Worm (Caenorhabditis elegans): Measurements from ENCODE around the gene T04C9.2.

The T04C9.2 gene

DNA sequence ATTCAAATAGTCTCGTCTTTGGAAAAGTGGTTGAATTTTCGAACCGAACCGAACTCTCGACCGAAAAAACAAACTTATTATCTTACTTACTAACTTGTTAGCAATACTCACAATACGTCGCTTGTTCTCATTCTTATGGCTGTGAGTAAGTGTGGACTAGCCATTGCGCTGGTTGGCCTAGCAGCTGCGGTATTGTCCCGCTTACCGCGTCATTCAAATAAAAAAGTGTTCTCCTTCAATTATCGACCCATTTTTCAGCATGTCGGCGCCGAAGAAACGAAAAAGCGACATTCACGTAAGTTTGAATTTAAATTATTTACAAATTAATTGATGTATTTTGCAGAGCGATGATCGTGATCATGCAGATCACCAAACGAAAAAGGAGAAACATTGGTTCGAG is 32.6 kb upstream of the T04C9.2 start:
- peak; percentile 39 for TF ChIP-seq pha-4 (tag; optimal IDR thresholded peaks at IDR 0.05)
- no peak for TF ChIP-seq unc-39 (tag; optimal IDR thresholded peaks at IDR 0.05)
- no peak for TF ChIP-seq zag-1 (tag; optimal IDR thresholded peaks at IDR 0.05)
- no peak for TF ChIP-seq ceh-9 (tag; optimal IDR thresholded peaks at IDR 0.05)

DNA sequence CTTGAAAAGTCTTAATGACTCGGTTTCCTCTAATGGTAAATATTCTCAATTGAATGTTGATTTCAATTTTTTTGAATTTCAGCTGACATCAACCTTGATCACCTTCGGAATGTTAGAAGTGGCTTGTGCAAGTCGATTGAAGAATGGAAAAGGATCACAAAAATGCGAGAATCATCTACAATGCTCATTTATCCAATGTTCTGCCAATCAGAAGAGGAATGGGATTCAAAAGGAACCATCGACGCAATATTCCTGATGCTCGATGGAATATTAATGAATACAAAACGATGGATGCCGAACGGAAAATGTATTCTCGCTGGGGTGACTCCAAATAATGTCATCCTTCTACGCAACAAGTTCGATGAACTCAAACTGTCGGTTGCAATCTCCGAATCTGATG is 30.1 kb upstream of the T04C9.2 start:
- no peak for TF ChIP-seq skn-1 (tag; optimal IDR thresholded peaks at IDR 0.05)

DNA sequence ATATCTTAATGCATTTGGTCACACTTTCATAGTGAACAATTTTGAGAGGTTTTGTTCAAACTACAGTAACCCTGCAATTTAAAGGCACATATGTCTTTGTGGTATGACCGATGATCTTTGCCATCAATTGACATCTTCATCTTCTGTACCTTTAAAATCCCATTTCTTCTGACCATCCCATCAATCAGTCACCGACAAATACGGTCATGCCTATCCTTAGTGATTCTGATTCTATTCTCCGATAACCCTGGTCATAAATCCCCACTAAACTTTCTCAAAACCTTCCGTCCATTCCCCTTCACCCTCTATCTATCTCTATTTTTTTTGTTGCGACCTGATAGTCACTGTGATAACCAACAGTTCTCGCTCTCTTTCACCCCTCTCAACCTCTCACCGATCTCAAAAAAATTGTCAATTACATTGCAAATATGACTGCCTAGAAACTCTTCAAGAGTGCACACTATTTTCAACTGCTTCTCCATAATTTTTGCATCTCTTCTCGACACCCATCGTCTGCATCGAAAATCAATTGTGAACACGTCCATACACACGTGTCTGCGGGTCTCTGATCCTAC is 27.5 kb upstream of the T04C9.2 start:
- TF ChIP-seq elt-3 (tag; optimal IDR thresholded peaks at IDR 0.05) (peak in 1 of 3 experiments; percentile 11), nhr-43 (tag; optimal IDR thresholded peaks at IDR 0.05; ENCODE audit: poor library complexity, severe bottlenecking) (no peak), elt-2 (tag; optimal IDR thresholded peaks at IDR 0.05) (peak; percentile 54), pha-4 (tag; optimal IDR thresholded peaks at IDR 0.05) (peak; percentile 49), nhr-23 (tag; optimal IDR thresholded peaks at IDR 0.05) (no peak)

DNA sequence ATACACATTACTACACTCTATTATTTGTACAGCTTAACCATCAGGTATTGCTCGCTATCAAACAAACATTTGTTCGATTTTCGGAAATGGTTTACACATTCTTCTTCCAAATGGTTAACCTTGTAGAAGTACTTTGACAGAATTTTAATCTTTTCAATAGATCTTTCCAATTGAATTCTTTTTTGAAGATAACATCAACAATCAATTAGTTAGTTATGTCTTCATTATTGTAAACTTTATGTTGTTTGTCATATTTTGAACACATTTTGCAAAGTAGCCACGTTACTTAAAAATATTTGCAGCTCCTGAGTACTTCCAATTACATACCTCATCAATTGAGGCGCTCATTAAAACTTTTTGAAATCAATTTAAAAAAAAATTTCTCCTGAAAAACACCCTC is 26.3 kb upstream of the T04C9.2 start:
- no peak for TF ChIP-seq sea-2 (GFP tag; optimal IDR thresholded peaks at IDR 0.05)
- TF ChIP-seq egl-5 (tag; optimal IDR thresholded peaks at IDR 0.05), result no peak
- TF ChIP-seq hmg-11 (tag; optimal IDR thresholded peaks at IDR 0.05), result no peak
- TF ChIP-seq ceh-9 (tag; optimal IDR thresholded peaks at IDR 0.05), result no peak
- peak; percentile 10 for TF ChIP-seq pha-4 (tag; optimal IDR thresholded peaks at IDR 0.05)
- TF ChIP-seq nhr-28 (tag; optimal IDR thresholded peaks at IDR 0.05), result no peak
- TF ChIP-seq elt-1 (tag; optimal IDR thresholded peaks at IDR 0.05), result peak; percentile 75
- TF ChIP-seq fkh-2 (tag; optimal IDR thresholded peaks at IDR 0.05), result no peak
- no peak for TF ChIP-seq ceh-16 (tag; optimal IDR thresholded peaks at IDR 0.05)

DNA sequence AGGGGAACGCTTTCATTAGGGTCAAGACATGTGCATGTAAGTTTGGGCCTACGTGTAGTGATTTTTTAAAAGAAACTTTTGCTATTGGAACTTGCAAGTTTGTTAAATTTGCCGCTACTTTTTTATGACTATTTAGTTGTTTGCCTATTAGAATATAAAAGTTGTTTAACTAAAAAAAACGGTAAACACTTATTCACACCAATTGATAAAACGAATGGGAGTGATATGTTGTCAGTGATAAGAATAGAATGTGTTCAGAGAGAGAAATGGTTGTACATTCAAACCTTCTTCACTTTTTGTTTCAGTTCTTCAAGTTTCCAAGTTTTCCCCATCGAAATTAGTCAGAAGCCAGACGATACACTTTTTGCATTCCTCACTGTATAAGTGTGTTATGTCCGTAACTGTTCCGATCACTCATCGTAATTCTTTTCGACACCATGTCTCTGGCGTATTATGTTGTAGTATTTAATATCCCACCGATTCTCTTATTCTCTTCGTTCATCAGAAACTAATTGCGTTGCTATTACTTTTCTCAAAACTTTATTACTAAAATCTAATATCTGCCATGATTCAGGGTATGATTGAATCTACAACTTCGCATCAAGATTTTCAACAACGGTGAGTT is 25.7 kb upstream of the T04C9.2 start, which contains the start of gene dct-6:
Gene dct-6, plus strand, starts transcription at position 575 of the 625 bp plus-strand sequence.
- TF ChIP-seq eor-1 (tag; optimal IDR thresholded peaks at IDR 0.05) (no peak), elt-1 (tag; optimal IDR thresholded peaks at IDR 0.05) (no peak), elt-3 (tag; optimal IDR thresholded peaks at IDR 0.05) (no peak), R02D3.7 (tag; optimal IDR thresholded peaks at IDR 0.05) (no peak), nhr-237 (tag; optimal IDR thresholded peaks at IDR 0.05) (no peak), nhr-77 (tag; optimal IDR thresholded peaks at IDR 0.05) (no peak), pha-4 (tag; optimal IDR thresholded peaks at IDR 0.05) (peak; percentile 47), fkh-10 (GFP tag; optimal IDR thresholded peaks at IDR 0.05) (no peak), egl-27 (tag; optimal IDR thresholded peaks at IDR 0.05) (no peak), pqm-1 (tag; optimal IDR thresholded peaks at IDR 0.05) (peak; percentile 80), nhr-11 (tag; optimal IDR thresholded peaks at IDR 0.05) (no peak), elt-2 (tag; optimal IDR thresholded peaks at IDR 0.05) (peak; percentile 66), ceh-9 (tag; optimal IDR thresholded peaks at IDR 0.05) (no peak), hmg-11 (tag; optimal IDR thresholded peaks at IDR 0.05) (no peak), nhr-43 (tag; optimal IDR thresholded peaks at IDR 0.05; ENCODE audit: poor library complexity, severe bottlenecking) (no peak), lin-15B (tag; optimal IDR thresholded peaks at IDR 0.05) (no peak), skn-1 (tag; optimal IDR thresholded peaks at IDR 0.05) (no peak), fkh-2 (tag; optimal IDR thresholded peaks at IDR 0.05) (no peak)

DNA sequence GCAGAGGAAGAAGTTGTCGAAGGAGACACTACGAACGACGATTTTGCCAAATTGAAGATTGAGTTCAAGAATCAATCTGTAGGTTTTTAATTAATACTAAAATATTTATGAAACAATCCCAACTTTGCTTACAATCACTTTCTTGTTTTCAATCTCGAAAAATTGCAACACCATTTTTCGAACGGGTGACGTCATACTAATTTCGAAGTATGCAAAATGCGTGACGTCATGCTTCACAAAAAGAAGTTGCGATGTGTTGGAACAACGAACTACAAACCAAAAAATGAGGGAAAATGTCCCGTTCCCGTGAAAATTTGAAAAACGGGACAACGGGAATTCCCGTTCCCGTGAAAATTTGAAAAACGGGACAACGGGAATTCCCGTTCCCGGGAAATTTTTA is 24.0 kb upstream of the T04C9.2 start:
- TF ChIP-seq fkh-2 (tag; optimal IDR thresholded peaks at IDR 0.05) (no peak), R02D3.7 (tag; optimal IDR thresholded peaks at IDR 0.05) (no peak), ceh-9 (tag; optimal IDR thresholded peaks at IDR 0.05) (no peak), unc-62 (GFP tag; optimal IDR thresholded peaks at IDR 0.05) (no peak), lsy-12 (tag; optimal IDR thresholded peaks at IDR 0.05) (no peak), nhr-43 (tag; optimal IDR thresholded peaks at IDR 0.05; ENCODE audit: poor library complexity, severe bottlenecking) (no peak), nhr-67 (tag; optimal IDR thresholded peaks at IDR 0.05) (no peak), snpc-4 (tag; optimal IDR thresholded peaks at IDR 0.05) (no peak), unc-39 (tag; optimal IDR thresholded peaks at IDR 0.05) (no peak), egl-27 (tag; optimal IDR thresholded peaks at IDR 0.05) (no peak), nfya-1 (tag; optimal IDR thresholded peaks at IDR 0.05; ENCODE audit: insufficient read depth) (no peak)

All from whole organism, L3 larva.